Worm (Caenorhabditis elegans): ENCODE data around the gene dsh-2.
A peak's percentile ranks its signal among the peaks of the same experiment; 100 is the strongest.

dsh-2 gene

DNA sequence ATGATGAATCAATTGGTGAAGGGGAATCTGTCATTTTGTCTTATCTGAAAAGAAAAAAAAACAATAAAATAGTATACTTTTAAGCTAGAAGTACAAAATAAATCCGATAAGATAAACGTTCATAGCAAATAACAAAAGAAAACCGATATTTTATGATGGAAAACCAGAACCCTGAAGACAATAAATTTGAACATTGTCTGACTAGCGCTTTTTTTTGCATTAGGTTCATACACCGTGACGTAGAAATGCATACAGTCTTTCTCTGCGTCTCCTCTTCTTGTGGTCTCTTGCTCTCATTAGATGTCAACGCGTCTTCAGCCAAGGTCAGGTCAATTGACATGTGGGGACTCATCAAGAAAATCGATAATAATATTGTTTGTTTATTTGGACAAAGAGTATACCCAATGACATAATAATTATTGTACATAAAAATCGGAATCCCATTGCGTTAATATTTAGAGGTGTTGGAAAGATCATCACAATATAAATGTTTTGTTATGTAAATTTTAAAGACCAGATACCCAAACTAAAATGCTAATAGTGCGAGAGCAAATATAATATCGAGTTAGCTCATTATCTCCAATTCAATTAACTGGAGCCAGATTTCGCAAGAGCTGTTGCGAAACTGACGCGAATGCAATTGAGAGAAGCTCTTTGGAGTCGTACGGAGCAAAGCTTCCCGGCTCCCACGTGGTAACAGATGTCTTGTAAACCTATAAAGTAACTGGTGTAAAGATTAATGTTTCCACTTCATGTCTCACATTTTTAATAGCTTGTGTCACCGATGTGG lies at the start of gene dsh-2 (continued):
- TF ChIP-seq lin-35 (GFP tag; optimal IDR thresholded peaks at IDR 0.05) (peak; percentile 68 to 92), lin-15B (tag; optimal IDR thresholded peaks at IDR 0.05) (peak; percentile 13), aha-1 (tag; optimal IDR thresholded peaks at IDR 0.05) (no peak), hlh-17 (GFP tag; optimal IDR thresholded peaks at IDR 0.05; ENCODE audit: borderline replicate concordance) (no peak), egl-27 (tag; optimal IDR thresholded peaks at IDR 0.05) (no peak), blmp-1 (tag; optimal IDR thresholded peaks at IDR 0.05) (peak; percentile 69), pax-3 (tag; optimal IDR thresholded peaks at IDR 0.05) (no peak), unc-98 (GFP tag; IDR thresholded peaks at IDR 0.05) (no peak), dpl-1 (GFP tag; optimal IDR thresholded peaks at IDR 0.05) (peak; percentile 69 to 83 (median 81)), ama-1 (optimal IDR thresholded peaks at IDR 0.05) (no peak), hpl-2 (GFP tag; optimal IDR thresholded peaks at IDR 0.05) (no peak), xbp-1 (tag; optimal IDR thresholded peaks at IDR 0.05) (peak; percentile 42), ceh-88 (GFP tag; IDR thresholded peaks at IDR 0.05) (no peak), swsn-7 (tag; optimal IDR thresholded peaks at IDR 0.05) (peak; percentile 40), fos-1 (tag; optimal IDR thresholded peaks at IDR 0.05) (no peak), irx-1 (tag; optimal IDR thresholded peaks at IDR 0.05) (no peak), ztf-4 (tag; optimal IDR thresholded peaks at IDR 0.05) (peak; percentile 21), nhr-11 (tag; optimal IDR thresholded peaks at IDR 0.05) (no peak), Y116A8C.19 (tag; optimal IDR thresholded peaks at IDR 0.05; ENCODE audit: borderline replicate concordance) (no peak), nhr-84 (tag; optimal IDR thresholded peaks at IDR 0.05) (no peak), efl-3 (GFP tag; optimal IDR thresholded peaks at IDR 0.05) (no peak), unc-30 (tag; optimal IDR thresholded peaks at IDR 0.05) (no peak), aly-2 (tag; optimal IDR thresholded peaks at IDR 0.05) (peak; percentile 32), pag-3 (tag; optimal IDR thresholded peaks at IDR 0.05; ENCODE audit: borderline replicate concordance, insufficient read depth) (no peak), ets-5 (GFP tag; IDR thresholded peaks at IDR 0.05) (no peak), ztf-11 (tag; optimal IDR thresholded peaks at IDR 0.05) (peak in 1 of 2 experiments; percentile 10), unc-130 (tag; optimal IDR thresholded peaks at IDR 0.05) (peak; percentile 46), nhr-12 (tag; optimal IDR thresholded peaks at IDR 0.05) (no peak), nhr-237 (tag; optimal IDR thresholded peaks at IDR 0.05) (no peak), unc-62 (GFP tag; optimal IDR thresholded peaks at IDR 0.05) (no peak), dsc-1 (tag; optimal IDR thresholded peaks at IDR 0.05) (no peak), C34B4.2 (tag; optimal IDR thresholded peaks at IDR 0.05) (no peak), lin-39 (tag; optimal IDR thresholded peaks at IDR 0.05) (no peak)

ce11 chrII:5130081-5130480 lies 49.1 kb upstream of the dsh-2 start, which contains the start of gene lgc-56:
Gene lgc-56 (plus strand): TSS chrII:5130381.
- TF ChIP-seq nhr-11 (tag; optimal IDR thresholded peaks at IDR 0.05), result no peak
- no peak for TF ChIP-seq efl-1 (optimal IDR thresholded peaks at IDR 0.05)
- no peak for TF ChIP-seq efl-1 (GFP tag; optimal IDR thresholded peaks at IDR 0.05 in 1 of 2)
- no peak for TF ChIP-seq ztf-11 (tag; optimal IDR thresholded peaks at IDR 0.05)
- TF ChIP-seq snpc-4 (tag; optimal IDR thresholded peaks at IDR 0.05), result no peak
- TF ChIP-seq lin-14 (GFP tag; optimal IDR thresholded peaks at IDR 0.05), result no peak
- TF ChIP-seq mab-9 (GFP tag; IDR thresholded peaks at IDR 0.05), result no peak
- no peak for TF ChIP-seq dpl-1 (GFP tag; optimal IDR thresholded peaks at IDR 0.05)
- no peak for TF ChIP-seq aha-1 (tag; optimal IDR thresholded peaks at IDR 0.05)
- TF ChIP-seq zip-4 (GFP tag; optimal IDR thresholded peaks at IDR 0.05), result no peak
- no peak for TF ChIP-seq nhr-237 (tag; optimal IDR thresholded peaks at IDR 0.05)

DNA sequence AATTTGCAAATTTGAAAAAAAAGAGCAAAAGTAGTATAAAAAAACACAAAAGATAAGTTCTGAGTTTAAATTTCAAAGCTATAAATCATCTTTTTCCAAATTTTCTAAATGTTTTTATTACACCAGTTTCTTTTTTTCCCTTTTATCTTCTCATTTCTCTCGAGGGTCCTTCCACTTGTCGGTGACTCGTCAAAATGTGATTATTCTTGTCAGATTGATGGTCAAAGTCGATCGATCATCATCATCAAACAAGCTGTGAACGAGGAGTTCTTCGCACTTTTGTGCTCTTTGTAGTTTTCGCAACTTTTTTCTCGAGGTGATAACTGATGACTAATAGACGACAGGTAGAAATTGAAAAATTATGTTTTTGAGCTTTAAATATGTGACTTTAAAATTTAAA lies 39.6 kb upstream of the dsh-2 start:
- TF ChIP-seq jun-1 (tag; optimal IDR thresholded peaks at IDR 0.05) (no peak), elt-3 (tag; optimal IDR thresholded peaks at IDR 0.05) (no peak), ceh-82 (tag; optimal IDR thresholded peaks at IDR 0.05) (no peak), lin-15B (tag; optimal IDR thresholded peaks at IDR 0.05) (no peak), nhr-12 (tag; optimal IDR thresholded peaks at IDR 0.05) (no peak), nhr-20 (tag; optimal IDR thresholded peaks at IDR 0.05) (no peak)
